Fruit fly (Drosophila melanogaster) whole organism, embryonic: ENCODE measurements around the gene senju.

Source experiments
- Bgb ChIP-seq: fragments of 200-800 bp; sonication (Bioruptor generic); IDR thresholded peaks from 2 replicates; pipeline ENCODE4 v1.3.6; 2022; ENCODE audit warnings: missing biosample characterization, missing genetic modification characterization; ENCODE audit not compliant: partially characterized antibody
- CG10147 ChIP-seq: fragments of 200-800 bp; sonication (Bioruptor generic); optimal IDR thresholded peaks from 2 replicates; lab custom pipeline; 2019; ENCODE audit warnings: missing biosample characterization, mild to moderate bottlenecking, missing genetic modification characterization, moderate library complexity
- CG10274 ChIP-seq: fragments of 200-800 bp; sonication (Bioruptor generic); optimal IDR thresholded peaks from 3 replicates; lab custom pipeline; 2017; ENCODE audit warnings: missing biosample characterization, mild to moderate bottlenecking, missing genetic modification characterization
- CG10462 ChIP-seq: fragments of 200-800 bp; sonication (Bioruptor generic); optimal IDR thresholded peaks from 2 replicates; lab custom pipeline; 2016; ENCODE audit warnings: missing biosample characterization, missing genetic modification characterization
- CG10959 ChIP-seq: fragments of 200-800 bp; sonication (Bioruptor generic); IDR thresholded peaks from 2 replicates; pipeline ENCODE4 v1.3.6; 2022; ENCODE audit warnings: missing biosample characterization, missing genetic modification characterization
- CG11560 ChIP-seq: fragments of 200-800 bp; sonication (Bioruptor generic); IDR thresholded peaks from 3 replicates; pipeline ENCODE4 v1.3.6; 2022; ENCODE audit warnings: missing biosample characterization, missing genetic modification characterization
- CG11696 ChIP-seq: fragments of 200-800 bp; sonication (Bioruptor generic); IDR thresholded peaks from 2 replicates; pipeline ENCODE4 v1.3.6; 2022; ENCODE audit warnings: missing biosample characterization, missing genetic modification characterization
- CG11723 ChIP-seq: fragments of 200-800 bp; sonication (Bioruptor generic); optimal IDR thresholded peaks from 2 replicates; lab custom pipeline; 2017; ENCODE audit warnings: missing biosample characterization, mild to moderate bottlenecking, missing genetic modification characterization
- CG12155 ChIP-seq: fragments of 200-800 bp; sonication (Bioruptor generic); optimal IDR thresholded peaks from 3 replicates; lab custom pipeline; 2016; ENCODE audit warnings: missing biosample characterization, missing genetic modification characterization
- CG12236 ChIP-seq: fragments of 200-800 bp; sonication (Bioruptor generic); optimal IDR thresholded peaks from 2 replicates; lab custom pipeline; 2016; ENCODE audit warnings: missing biosample characterization, missing genetic modification characterization
- CG13775 ChIP-seq: fragments of 200-800 bp; sonication (Bioruptor generic); optimal IDR thresholded peaks from 3 replicates; lab custom pipeline; 2017; ENCODE audit warnings: missing biosample characterization, mild to moderate bottlenecking, missing genetic modification characterization
- CG15479 ChIP-seq: fragments of 200-800 bp; sonication (Bioruptor generic); optimal IDR thresholded peaks from 3 replicates; lab custom pipeline; 2019; ENCODE audit warnings: missing biosample characterization, mild to moderate bottlenecking, missing genetic modification characterization, moderate library complexity
- CG1792 ChIP-seq: fragments of 200-800 bp; sonication (Bioruptor generic); optimal IDR thresholded peaks from 2 replicates; lab custom pipeline; 2016; ENCODE audit warnings: missing biosample characterization, missing genetic modification characterization
- CG2116 ChIP-seq: fragments of 200-800 bp; sonication (Bioruptor generic); optimal IDR thresholded peaks from 3 replicates; lab custom pipeline; 2018; ENCODE audit warnings: missing biosample characterization, mild to moderate bottlenecking, missing genetic modification characterization
- CG2129 ChIP-seq: fragments of 200-800 bp; sonication (Bioruptor generic); IDR thresholded peaks from 2 replicates; pipeline ENCODE4 v1.3.6; 2022; ENCODE audit warnings: missing biosample characterization, missing genetic modification characterization; ENCODE audit not compliant: partially characterized antibody
- CG2202 ChIP-seq: fragments of 200-800 bp; sonication (Bioruptor generic); optimal IDR thresholded peaks from 2 replicates; lab custom pipeline; 2018; ENCODE audit warnings: missing biosample characterization, mild to moderate bottlenecking, missing genetic modification characterization
- CG2678 ChIP-seq: fragments of 200-800 bp; sonication (Bioruptor generic); optimal IDR thresholded peaks from 3 replicates; lab custom pipeline; 2019; ENCODE audit warnings: missing biosample characterization, mild to moderate bottlenecking, missing genetic modification characterization, moderate library complexity
- CG2889 ChIP-seq: fragments of 200-800 bp; sonication (Bioruptor generic); IDR thresholded peaks from 3 replicates; pipeline ENCODE4 v1.3.6; 2022; ENCODE audit warnings: missing biosample characterization, missing genetic modification characterization
- CG3726 ChIP-seq: fragments of 200-800 bp; sonication (Bioruptor generic); IDR thresholded peaks from 3 replicates; pipeline ENCODE4, ENCODE4 v1.3.6; 2022; ENCODE audit warnings: missing biosample characterization, missing genetic modification characterization
- D19A ChIP-seq: fragments of 200-800 bp; optimal IDR thresholded peaks from 3 replicates; lab custom pipeline; 2019; ENCODE audit warnings: missing biosample characterization, mild to moderate bottlenecking, missing genetic modification characterization, moderate library complexity
- H15 ChIP-seq: fragments of 200-800 bp; sonication (Bioruptor generic); IDR thresholded peaks from 3 replicates; pipeline ENCODE4 v1.3.6; 2022; ENCODE audit warnings: missing biosample characterization, missing genetic modification characterization
- HLH4C ChIP-seq: fragments of 200-800 bp; sonication (Bioruptor generic); IDR thresholded peaks from 3 replicates; pipeline ENCODE4 v1.3.6; 2022; ENCODE audit warnings: missing biosample characterization, missing genetic modification characterization; ENCODE audit not compliant: partially characterized antibody
- Jarid2 ChIP-seq: fragments of 200-800 bp; sonication (Bioruptor generic); optimal IDR thresholded peaks from 3 replicates; lab custom pipeline; 2017; ENCODE audit warnings: mild to moderate bottlenecking, missing biosample characterization, missing genetic modification reagents, missing genetic modification characterization
- Max ChIP-seq: fragments of 200-800 bp; sonication (Bioruptor generic); optimal IDR thresholded peaks from 2 replicates; lab custom pipeline; 2016; ENCODE audit warnings: missing biosample characterization, mild to moderate bottlenecking, missing genetic modification characterization
- NFAT ChIP-seq: fragments of 200-800 bp; sonication (Bioruptor generic); IDR thresholded peaks from 2 replicates; pipeline ENCODE4 v1.3.6; 2022; ENCODE audit warnings: missing biosample characterization, missing genetic modification characterization
- Optix ChIP-seq: fragments of 200-800 bp; sonication (Bioruptor generic); IDR thresholded peaks from 3 replicates; pipeline ENCODE4 v1.3.6; 2022; ENCODE audit warnings: missing biosample characterization, missing genetic modification characterization
- Poxn ChIP-seq: fragments of 200-800 bp; sonication (Bioruptor generic); IDR thresholded peaks from 2 replicates; pipeline ENCODE4 v1.3.6; 2022; ENCODE audit warnings: missing biosample characterization, missing genetic modification characterization
- Scr ChIP-seq: fragments of 200-800 bp; sonication (Bioruptor generic); IDR thresholded peaks from 2 replicates; pipeline ENCODE4 v1.3.6; 2022; ENCODE audit warnings: missing biosample characterization, missing genetic modification characterization; ENCODE audit not compliant: partially characterized antibody
- Taf1 ChIP-seq: fragments of 200-800 bp; sonication (Bioruptor generic); IDR thresholded peaks from 2 replicates; pipeline ENCODE4 v1.3.6; 2022; ENCODE audit warnings: missing biosample characterization, missing genetic modification characterization
- ash1 ChIP-seq: fragments of 200-800 bp; sonication (Bioruptor generic); optimal IDR thresholded peaks from 2 replicates; lab custom pipeline; 2018; ENCODE audit warnings: missing biosample characterization, mild to moderate bottlenecking, missing genetic modification characterization
- bsh ChIP-seq, 2 experiments: fragments of 200-800 bp; sonication (Bioruptor generic); optimal IDR thresholded peaks; 2 replicates each; lab custom pipeline; 2017 to 2018; ENCODE audit warnings: mild to moderate bottlenecking in 2 of 2, missing biosample characterization in 2 of 2, missing genetic modification characterization in 2 of 2, moderate library complexity in 1 of 2
- cato ChIP-seq: fragments of 200-800 bp; sonication (Bioruptor generic); optimal IDR thresholded peaks from 2 replicates; lab custom pipeline; 2016; ENCODE audit warnings: missing biosample characterization, missing genetic modification characterization, borderline replicate concordance
- chn ChIP-seq: fragments of 200-800 bp; sonication (Bioruptor generic); optimal IDR thresholded peaks from 2 replicates; lab custom pipeline; 2016; ENCODE audit warnings: missing biosample characterization, missing genetic modification characterization
- en ChIP-seq: fragments of 200-800 bp; sonication (Bioruptor generic); optimal IDR thresholded peaks from 2 replicates; lab custom pipeline; 2016; ENCODE audit warnings: missing biosample characterization, missing genetic modification characterization
- ewg ChIP-seq: fragments of 200-800 bp; sonication (Bioruptor generic); optimal IDR thresholded peaks from 3 replicates; lab custom pipeline; 2017; ENCODE audit warnings: mild to moderate bottlenecking, missing biosample characterization, missing genetic modification reagents, missing genetic modification characterization
- fd96Cb ChIP-seq: fragments of 200-800 bp; sonication (Bioruptor generic); optimal IDR thresholded peaks from 2 replicates; lab custom pipeline; 2018; ENCODE audit warnings: missing biosample characterization, mild to moderate bottlenecking, missing genetic modification characterization, moderate library complexity
- gce ChIP-seq: fragments of 200-800 bp; sonication (Bioruptor generic); IDR thresholded peaks from 3 replicates; pipeline ENCODE4 v1.3.6; 2022; ENCODE audit warnings: missing biosample characterization, missing genetic modification characterization
- hth ChIP-seq: fragments of >200 bp; optimal IDR thresholded peaks from 2 replicates; lab custom pipeline; 2017; ENCODE audit warnings: inconsistent platforms
- ind ChIP-seq: fragments of 200-800 bp; sonication (Bioruptor generic); optimal IDR thresholded peaks from 3 replicates; lab custom pipeline; 2016; ENCODE audit warnings: missing biosample characterization, missing genetic modification characterization
- kah ChIP-seq: fragments of 200-800 bp; sonication (Bioruptor generic); optimal IDR thresholded peaks from 2 replicates; lab custom pipeline; 2018; ENCODE audit warnings: missing biosample characterization, mild to moderate bottlenecking, missing genetic modification characterization
- lilli ChIP-seq: fragments of 200-800 bp; sonication (Bioruptor generic); optimal IDR thresholded peaks from 3 replicates; lab custom pipeline; 2016; ENCODE audit warnings: missing biosample characterization, missing genetic modification characterization
- nau ChIP-seq: fragments of 200-800 bp; sonication (Bioruptor generic); optimal IDR thresholded peaks from 3 replicates; lab custom pipeline; 2017; ENCODE audit warnings: missing biosample characterization, mild to moderate bottlenecking, missing genetic modification characterization, missing genetic modification reagents
- nerfin-1 ChIP-seq: fragments of 200-800 bp; sonication (Bioruptor generic); optimal IDR thresholded peaks from 3 replicates; lab custom pipeline; 2019; ENCODE audit warnings: missing biosample characterization, mild to moderate bottlenecking, missing genetic modification characterization, moderate library complexity
- odd ChIP-seq: fragments of 200-800 bp; sonication (Bioruptor generic); optimal IDR thresholded peaks from 2 replicates; lab custom pipeline; 2017; ENCODE audit warnings: missing biosample characterization, mild to moderate bottlenecking, missing genetic modification characterization
- pita ChIP-seq: fragments of 200-800 bp; sonication (Bioruptor generic); optimal IDR thresholded peaks from 2 replicates; lab custom pipeline; 2017; ENCODE audit warnings: missing biosample characterization, mild to moderate bottlenecking, missing genetic modification characterization
- run ChIP-seq: fragments of 200-800 bp; sonication (Bioruptor generic); optimal IDR thresholded peaks from 3 replicates; lab custom pipeline; 2018; ENCODE audit warnings: missing biosample characterization, mild to moderate bottlenecking, missing genetic modification characterization
- sug ChIP-seq: fragments of 200-800 bp; optimal IDR thresholded peaks from 2 replicates; lab custom pipeline; 2019; ENCODE audit warnings: missing biosample characterization, mild to moderate bottlenecking, missing genetic modification characterization, moderate library complexity
- tna ChIP-seq: fragments of 200-800 bp; sonication (Bioruptor generic); IDR thresholded peaks from 2 replicates; pipeline ENCODE4 v1.3.6; 2022; ENCODE audit warnings: missing biosample characterization, missing genetic modification characterization; ENCODE audit not compliant: partially characterized antibody
- vfl ChIP-seq: fragments of 200-800 bp; sonication (Bioruptor generic); optimal IDR thresholded peaks from 2 replicates; lab custom pipeline; 2016; ENCODE audit warnings: missing biosample characterization, missing genetic modification characterization
- zfh2 ChIP-seq: fragments of 200-800 bp; sonication (Bioruptor generic); optimal IDR thresholded peaks from 2 replicates; lab custom pipeline; 2016; ENCODE audit warnings: missing biosample characterization, missing genetic modification characterization

Gene senju

dm6 chr2L:5059645-5060254, 7.1 kb downstream of the senju start, which contains the start of gene Rpn11 (continued):
- no peak for TF ChIP-seq ash1 (GFP tag; lab: Kevin White, UChicago)
- TF ChIP-seq sug (tag; lab: Kevin White, UChicago), result peak; percentile 78
- TF ChIP-seq odd (GFP tag; lab: Kevin White, UChicago), result peak; percentile 0
- no peak for TF ChIP-seq CG2202 (tag; lab: Kevin White, UChicago)
- peak; percentile 46 for TF ChIP-seq cato (GFP tag; lab: Kevin White, UChicago)
- TF ChIP-seq CG10147, result peak; percentile 72
- peak; percentile 36; the same call in 1 of the 2 replicates for TF ChIP-seq Bgb (GFP tag; lab: Robert Waterston, UW)
- no peak for TF ChIP-seq CG11560
- TF ChIP-seq CG2889 (GFP tag; lab: Robert Waterston, UW), result no peak
- peak; percentile 18 for TF ChIP-seq ewg
- TF ChIP-seq chn, result no peak
- no peak for TF ChIP-seq Poxn (GFP tag; lab: Robert Waterston, UW)
- TF ChIP-seq Optix, result no peak
- no peak for TF ChIP-seq pita
- peak; percentile 79 for TF ChIP-seq CG13775
- TF ChIP-seq CG2116 (GFP tag; lab: Kevin White, UChicago), result peak; percentile 99
- TF ChIP-seq NFAT (GFP tag; lab: Robert Waterston, UW), result 0 out of 2 replicates have a peak, but pooled peaks have one; percentile 34
- TF ChIP-seq CG3726, result no peak
- TF ChIP-seq bsh (GFP tag; optimal IDR thresholded peaks at IDR 0.05; lab: Kevin White, UChicago), result peak in 1 of 2 experiments; percentile 41
- no peak for TF ChIP-seq gce (GFP tag; lab: Robert Waterston, UW)
- peak; percentile 30 for TF ChIP-seq CG11723
- TF ChIP-seq CG2129 (GFP tag; lab: Robert Waterston, UW), result 0 out of 2 replicates have a peak, but pooled peaks have one; percentile 38
- peak; percentile 11 for TF ChIP-seq CG10462
- peak; percentile 59 for TF ChIP-seq lilli
- peak; percentile 75 for TF ChIP-seq CG2678 (tag; lab: Kevin White, UChicago)
- peak; percentile 71 for TF ChIP-seq CG12155 (GFP tag; lab: Kevin White, UChicago)
- TF ChIP-seq Max, result peak; percentile 46
- TF ChIP-seq nerfin-1 (tag; lab: Kevin White, UChicago), result peak; percentile 52
- TF ChIP-seq Jarid2 (GFP tag; lab: Kevin White, UChicago), result no peak
- no peak for TF ChIP-seq run (tag; lab: Kevin White, UChicago)
- no peak for TF ChIP-seq Taf1 (GFP tag; lab: Robert Waterston, UW)
- peak; percentile 54 for TF ChIP-seq ind (GFP tag; lab: Kevin White, UChicago)
- TF ChIP-seq CG15479 (GFP tag; lab: Kevin White, UChicago), result no peak
- TF ChIP-seq nau (GFP tag; lab: Kevin White, UChicago), result no peak
- TF ChIP-seq tna (GFP tag; lab: Robert Waterston, UW), result no peak
- TF ChIP-seq kah (GFP tag; lab: Kevin White, UChicago), result no peak
- no peak for TF ChIP-seq vfl (GFP tag; lab: Kevin White, UChicago)
- TF ChIP-seq zfh2 (GFP tag; lab: Kevin White, UChicago), result peak; percentile 36
- peak; percentile 37 for TF ChIP-seq D19A (tag; lab: Kevin White, UChicago)
- no peak for TF ChIP-seq CG11696 (GFP tag; lab: Robert Waterston, UW)
- TF ChIP-seq fd96Cb (tag; lab: Kevin White, UChicago), result peak; percentile 45
- peak; percentile 44 for TF ChIP-seq HLH4C
- no peak for TF ChIP-seq H15
- no peak for TF ChIP-seq CG1792
- TF ChIP-seq CG12236, result no peak
- TF ChIP-seq Scr (GFP tag; lab: Robert Waterston, UW), result peak; percentile 66
- no peak for TF ChIP-seq hth (lab: Kevin White, UChicago)
- TF ChIP-seq CG10274 (GFP tag; lab: Kevin White, UChicago), result no peak
- no peak for TF ChIP-seq CG10959 (GFP tag; lab: Robert Waterston, UW)
- no peak for TF ChIP-seq en
